Worm (Caenorhabditis elegans): ENCODE data around the gene brp-1.

DNA sequence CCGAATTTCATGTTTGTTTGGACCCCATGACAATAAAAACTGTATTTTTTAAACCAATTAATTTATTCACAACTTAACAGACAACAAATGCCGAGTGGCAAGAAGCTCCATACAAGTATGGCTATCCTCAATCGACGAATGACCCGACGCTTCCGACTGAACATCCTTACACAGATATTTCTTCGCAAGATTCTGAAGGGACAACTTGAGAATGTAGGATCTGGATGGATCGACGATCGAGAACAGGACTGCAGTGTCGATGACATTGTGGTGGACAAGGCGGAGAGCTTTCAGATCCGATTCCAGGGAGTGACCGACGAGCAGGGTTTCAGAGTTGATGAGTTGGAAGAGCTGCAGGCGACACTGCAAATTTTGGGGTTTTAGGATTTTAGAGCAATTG is 20.8 kb upstream of the brp-1 start:
- TF ChIP-seq ceh-19 (GFP tag; optimal IDR thresholded peaks at IDR 0.05) (no peak), elt-4 (tag; optimal IDR thresholded peaks at IDR 0.05) (no peak), sox-4 (tag; optimal IDR thresholded peaks at IDR 0.05) (no peak), pha-4 (tag; optimal IDR thresholded peaks at IDR 0.05) (no peak), C38D4.7 (GFP tag; optimal IDR thresholded peaks at IDR 0.05) (no peak), fkh-6 (tag; optimal IDR thresholded peaks at IDR 0.05) (no peak), pax-1 (tag; optimal IDR thresholded peaks at IDR 0.05) (no peak)
